Fruit fly (Drosophila melanogaster) whole organism, embryonic: ENCODE measurements around the gene CG1703.

Source experiments
- CG11093 ChIP-seq: fragments of 200-800 bp; sonication (Bioruptor generic); IDR thresholded peaks from 3 replicates; pipeline ENCODE4 v1.3.6; 2022; ENCODE audit warnings: missing biosample characterization, missing genetic modification characterization
- CG12236 ChIP-seq: fragments of 200-800 bp; sonication (Bioruptor generic); optimal IDR thresholded peaks from 2 replicates; lab custom pipeline; 2016; ENCODE audit warnings: missing biosample characterization, missing genetic modification characterization
- CG12299 ChIP-seq: fragments of 200-800 bp; sonication (Bioruptor generic); optimal IDR thresholded peaks from 2 replicates; lab custom pipeline; 2018; ENCODE audit warnings: missing biosample characterization, mild to moderate bottlenecking, missing genetic modification characterization
- CG12942 ChIP-seq: fragments of 200-800 bp; sonication (Bioruptor generic); optimal IDR thresholded peaks from 3 replicates; lab custom pipeline; 2016; ENCODE audit warnings: missing biosample characterization, missing genetic modification characterization
- CG13424 ChIP-seq: fragments of 200-800 bp; sonication (Bioruptor generic); optimal IDR thresholded peaks from 2 replicates; lab custom pipeline; 2019; ENCODE audit warnings: missing biosample characterization, mild to moderate bottlenecking, missing genetic modification characterization, moderate library complexity
- CG16863 ChIP-seq: fragments of 200-800 bp; sonication (Bioruptor generic); optimal IDR thresholded peaks from 3 replicates; lab custom pipeline; 2016; ENCODE audit warnings: missing biosample characterization, missing genetic modification characterization
- CG17361 ChIP-seq: fragments of 200-800 bp; sonication (Bioruptor generic); IDR thresholded peaks from 3 replicates; pipeline ENCODE4 v1.3.6; 2022; ENCODE audit warnings: missing biosample characterization, missing genetic modification characterization
- CG1832 ChIP-seq: fragments of 200-800 bp; sonication (Bioruptor generic); optimal IDR thresholded peaks from 2 replicates; lab custom pipeline; 2017; ENCODE audit warnings: missing biosample characterization, mild to moderate bottlenecking, missing genetic modification characterization, inconsistent platforms
- CG18619 ChIP-seq: fragments of 200-800 bp; sonication (Bioruptor generic); optimal IDR thresholded peaks from 3 replicates; lab custom pipeline; 2017; ENCODE audit warnings: missing biosample characterization, mild to moderate bottlenecking, missing genetic modification characterization
- CG34224 ChIP-seq: fragments of 200-800 bp; sonication (Bioruptor generic); IDR thresholded peaks from 3 replicates; pipeline ENCODE4 v1.3.6; 2022; ENCODE audit warnings: missing biosample characterization, missing genetic modification characterization; ENCODE audit not compliant: partially characterized antibody
- CG3726 ChIP-seq: fragments of 200-800 bp; sonication (Bioruptor generic); IDR thresholded peaks from 3 replicates; pipeline ENCODE4, ENCODE4 v1.3.6; 2022; ENCODE audit warnings: missing biosample characterization, missing genetic modification characterization
- CG4360 ChIP-seq: fragments of 200-800 bp; sonication (Bioruptor generic); IDR thresholded peaks from 2 replicates; pipeline ENCODE4 v1.3.6; 2022; ENCODE audit warnings: missing biosample characterization, missing genetic modification characterization
- CG6683 ChIP-seq: fragments of 200-800 bp; sonication (Bioruptor generic); optimal IDR thresholded peaks from 2 replicates; lab custom pipeline; 2017; ENCODE audit warnings: missing biosample characterization, mild to moderate bottlenecking, missing genetic modification characterization, missing genetic modification reagents
- CG7928 ChIP-seq: fragments of 200-800 bp; sonication (Bioruptor generic); optimal IDR thresholded peaks from 2 replicates; lab custom pipeline; 2017; ENCODE audit warnings: missing biosample characterization, mild to moderate bottlenecking, missing genetic modification characterization
- CG8388 ChIP-seq: fragments of 200-800 bp; sonication (Bioruptor generic); optimal IDR thresholded peaks from 2 replicates; lab custom pipeline; 2019; ENCODE audit warnings: missing biosample characterization, mild to moderate bottlenecking, missing genetic modification characterization, moderate library complexity
- D ChIP-seq, 2 experiments: fragments of 200-800 bp in 1 of 2; fragments of >200 bp in 1 of 2; sonication (Bioruptor generic) in 1 of 2; optimal IDR thresholded peaks; 2 replicates in 1 of 2; 3 replicates in 1 of 2; lab custom pipeline; 2017; ENCODE audit warnings: mild to moderate bottlenecking in 1 of 2, missing biosample characterization in 1 of 2, missing genetic modification characterization in 1 of 2, missing genetic modification reagents in 1 of 2
- Dll ChIP-seq: fragments of 200-800 bp; sonication (Bioruptor generic); IDR thresholded peaks from 4 replicates; pipeline ENCODE4 v1.3.6; 2022; ENCODE audit warnings: missing biosample characterization, missing genetic modification characterization; ENCODE audit not compliant: partially characterized antibody
- Eip74EF ChIP-seq, 2 experiments: fragments of 200-800 bp in 1 of 2; fragments of >200 bp in 1 of 2; sonication (Bioruptor generic) in 1 of 2; optimal IDR thresholded peaks; 2 replicates each; lab custom pipeline; 2017 to 2019; ENCODE audit warnings: missing biosample characterization in 2 of 2, missing genetic modification characterization in 2 of 2, mild to moderate bottlenecking in 1 of 2, moderate library complexity in 1 of 2
- Fer2 ChIP-seq: fragments of 200-800 bp; sonication (Bioruptor generic); optimal IDR thresholded peaks from 2 replicates; lab custom pipeline; 2018; ENCODE audit warnings: missing biosample characterization, mild to moderate bottlenecking, missing genetic modification characterization, moderate library complexity
- Hr39 ChIP-seq: fragments of >200 bp; optimal IDR thresholded peaks from 2 replicates; lab custom pipeline; 2017
- NC2α ChIP-seq: fragments of 200-800 bp; sonication (Bioruptor generic); optimal IDR thresholded peaks from 2 replicates; lab custom pipeline; 2016; ENCODE audit warnings: missing biosample characterization, missing genetic modification characterization
- Side ChIP-seq: fragments of 200-800 bp; sonication (Bioruptor generic); optimal IDR thresholded peaks from 2 replicates; lab custom pipeline; 2016; ENCODE audit warnings: missing biosample characterization, missing genetic modification characterization
- Spps ChIP-seq: fragments of 200-800 bp; sonication (Bioruptor generic); optimal IDR thresholded peaks from 2 replicates; lab custom pipeline; 2018; ENCODE audit warnings: missing biosample characterization, mild to moderate bottlenecking, missing genetic modification characterization
- Ssrp ChIP-seq: fragments of 200-800 bp; sonication (Bioruptor generic); optimal IDR thresholded peaks from 2 replicates; lab custom pipeline; 2018; ENCODE audit warnings: missing biosample characterization, mild to moderate bottlenecking, missing genetic modification characterization, moderate library complexity
- Taf1 ChIP-seq: fragments of 200-800 bp; sonication (Bioruptor generic); IDR thresholded peaks from 2 replicates; pipeline ENCODE4 v1.3.6; 2022; ENCODE audit warnings: missing biosample characterization, missing genetic modification characterization
- YL-1 ChIP-seq: fragments of 200-800 bp; sonication (Bioruptor generic); optimal IDR thresholded peaks from 3 replicates; lab custom pipeline; 2017; ENCODE audit warnings: missing biosample characterization, mild to moderate bottlenecking, missing genetic modification characterization
- bab2 ChIP-seq: fragments of 200-800 bp; sonication (Bioruptor generic); optimal IDR thresholded peaks from 2 replicates; lab custom pipeline; 2016; ENCODE audit warnings: missing biosample characterization, missing genetic modification characterization
- bigmax ChIP-seq: fragments of 200-800 bp; sonication (Bioruptor generic); optimal IDR thresholded peaks from 2 replicates; lab custom pipeline; 2018; ENCODE audit warnings: missing biosample characterization, mild to moderate bottlenecking, missing genetic modification characterization
- btn ChIP-seq: fragments of 200-800 bp; sonication (Bioruptor generic); optimal IDR thresholded peaks from 2 replicates; lab custom pipeline; 2016; ENCODE audit warnings: missing biosample characterization, missing genetic modification characterization
- caup ChIP-seq: fragments of 200-800 bp; sonication (Bioruptor generic); optimal IDR thresholded peaks from 3 replicates; lab custom pipeline; 2017; ENCODE audit warnings: missing biosample characterization, mild to moderate bottlenecking, missing genetic modification characterization, moderate library complexity; ENCODE audit not compliant: severe bottlenecking
- dan ChIP-seq: fragments of 200-800 bp; sonication (Bioruptor generic); IDR thresholded peaks from 2 replicates; pipeline ENCODE4 v1.3.6; 2022; ENCODE audit warnings: missing biosample characterization, missing genetic modification characterization
- dati ChIP-seq: fragments of 200-800 bp; sonication (Bioruptor generic); IDR thresholded peaks from 2 replicates; pipeline ENCODE4 v1.3.6; 2022; ENCODE audit warnings: missing biosample characterization, missing genetic modification characterization
- dimm ChIP-seq: fragments of 200-800 bp; sonication (Bioruptor generic); IDR thresholded peaks from 2 replicates; pipeline ENCODE4 v1.3.6; 2022; ENCODE audit warnings: missing biosample characterization, missing genetic modification characterization
- dmrt11E ChIP-seq: fragments of 200-800 bp; sonication (Bioruptor generic); optimal IDR thresholded peaks from 3 replicates; lab custom pipeline; 2018; ENCODE audit warnings: missing biosample characterization, mild to moderate bottlenecking, missing genetic modification characterization, moderate library complexity
- gfzf ChIP-seq: fragments of 200-800 bp; sonication (Bioruptor generic); optimal IDR thresholded peaks from 2 replicates; lab custom pipeline; 2016; ENCODE audit warnings: missing biosample characterization, mild to moderate bottlenecking, missing genetic modification characterization, moderate library complexity
- hbn ChIP-seq: fragments of 200-800 bp; sonication (Bioruptor generic); IDR thresholded peaks from 2 replicates; pipeline ENCODE4 v1.3.6; 2022; ENCODE audit warnings: missing biosample characterization, missing genetic modification characterization; ENCODE audit not compliant: partially characterized antibody
- knrl ChIP-seq: fragments of 200-800 bp; sonication (Bioruptor generic); IDR thresholded peaks from 3 replicates; pipeline ENCODE4 v1.3.6; 2022; ENCODE audit warnings: missing biosample characterization, missing genetic modification characterization; ENCODE audit not compliant: partially characterized antibody
- lab ChIP-seq: fragments of 200-800 bp; sonication (Bioruptor generic); optimal IDR thresholded peaks from 3 replicates; lab custom pipeline; 2017; ENCODE audit warnings: missing biosample characterization, missing genetic modification characterization, mild to moderate bottlenecking, moderate library complexity, missing genetic modification reagents
- lilli ChIP-seq: fragments of 200-800 bp; sonication (Bioruptor generic); optimal IDR thresholded peaks from 3 replicates; lab custom pipeline; 2016; ENCODE audit warnings: missing biosample characterization, missing genetic modification characterization
- pan ChIP-seq, 4 experiments: fragments of >200 bp in 3 of 4; fragments of 200-800 bp in 1 of 4; sonication (Bioruptor generic) in 1 of 4; optimal IDR thresholded peaks in 3 of 4; IDR thresholded peaks in 1 of 4; 2 replicates each; pipeline versions ENCODE4 v1.3.6 to Lab custom; 2017 to 2022; ENCODE audit warnings: missing biosample characterization in 2 of 4, missing genetic modification characterization in 2 of 4, mixed read lengths in 1 of 4
- pita ChIP-seq: fragments of 200-800 bp; sonication (Bioruptor generic); optimal IDR thresholded peaks from 2 replicates; lab custom pipeline; 2017; ENCODE audit warnings: missing biosample characterization, mild to moderate bottlenecking, missing genetic modification characterization
- rib ChIP-seq: fragments of 200-800 bp; sonication (Bioruptor generic); IDR thresholded peaks from 2 replicates; pipeline ENCODE4 v1.3.6; 2022; ENCODE audit warnings: missing biosample characterization, missing genetic modification characterization
- ro ChIP-seq: fragments of 200-800 bp; sonication (Bioruptor generic); IDR thresholded peaks from 2 replicates; pipeline ENCODE4 v1.3.6; 2022; ENCODE audit warnings: missing biosample characterization, missing genetic modification characterization
- sr ChIP-seq: fragments of 200-800 bp; sonication (Bioruptor generic); IDR thresholded peaks from 3 replicates; pipeline ENCODE4 v1.3.6; 2022; ENCODE audit warnings: missing biosample characterization, missing genetic modification characterization
- stc ChIP-seq: fragments of 200-800 bp; sonication (Bioruptor generic); IDR thresholded peaks from 2 replicates; pipeline ENCODE4 v1.3.6; 2022; ENCODE audit warnings: missing biosample characterization, missing genetic modification characterization
- tll ChIP-seq, 2 experiments: fragments of 200-800 bp in 1 of 2; fragments of >200 bp in 1 of 2; sonication (Bioruptor generic) in 1 of 2; optimal IDR thresholded peaks; 2 replicates each; lab custom pipeline; 2017 to 2019; ENCODE audit warnings: missing biosample characterization in 2 of 2, missing genetic modification characterization in 2 of 2, mild to moderate bottlenecking in 1 of 2, moderate library complexity in 1 of 2
- twi ChIP-seq: fragments of 200-800 bp; optimal IDR thresholded peaks from 2 replicates; lab custom pipeline; 2019; ENCODE audit warnings: missing biosample characterization, mild to moderate bottlenecking, missing genetic modification characterization, moderate library complexity
- vvl ChIP-seq: fragments of 200-800 bp; sonication (Bioruptor generic); IDR thresholded peaks from 2 replicates; pipeline ENCODE4 v1.3.6; 2022; ENCODE audit warnings: missing biosample characterization, missing genetic modification characterization

CG1703 gene

DNA sequence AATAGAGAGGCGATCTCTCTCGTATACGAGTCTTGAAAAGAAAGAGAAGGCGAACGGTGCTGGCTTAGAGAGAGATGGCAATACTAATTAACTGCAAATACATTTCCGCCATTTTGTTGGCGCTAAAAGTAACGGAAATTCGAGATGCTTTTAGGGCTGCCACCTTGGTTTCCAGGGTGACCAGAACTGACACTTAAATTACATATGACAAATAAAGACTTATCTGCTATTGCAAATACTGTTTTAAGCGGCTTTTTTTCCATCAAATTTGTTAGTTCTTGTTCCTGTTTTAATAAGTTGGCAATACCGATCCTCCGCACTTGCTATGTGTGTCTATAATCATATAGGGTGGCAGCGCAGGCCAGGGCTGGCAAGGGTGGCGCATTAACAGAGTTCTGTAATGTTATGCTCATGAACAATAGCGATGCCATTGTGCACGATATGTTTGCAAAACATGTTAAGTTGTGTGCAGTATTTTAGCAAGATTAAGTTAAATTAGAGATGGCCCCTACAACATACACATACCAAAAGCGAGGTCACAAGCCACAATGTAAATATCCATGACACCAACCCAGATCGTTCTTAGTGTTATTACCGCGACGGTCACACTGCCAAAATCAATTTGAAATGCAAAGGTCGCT, 31.4 kb upstream of the CG1703 start, which contains the start of gene nod (continued):
- peak; percentile 89 for TF ChIP-seq pita
- TF ChIP-seq YL-1 (GFP tag; lab: Kevin White, UChicago) = peak; percentile 1
- peak; percentile 71 for TF ChIP-seq D (optimal IDR thresholded peaks at IDR 0.05; lab: Kevin White, UChicago)
- TF ChIP-seq D (GFP tag; optimal IDR thresholded peaks at IDR 0.05; lab: Kevin White, UChicago) = peak; percentile 10
- no peak for TF ChIP-seq stc (GFP tag; lab: Robert Waterston, UW)
- no peak for TF ChIP-seq twi
- peak; percentile 73 for TF ChIP-seq hbn
- TF ChIP-seq Dll (GFP tag; lab: Robert Waterston, UW) = peak; percentile 70; the same call in 3 of the 4 replicates
- TF ChIP-seq knrl (GFP tag; lab: Robert Waterston, UW) = peak; percentile 68
- no peak for TF ChIP-seq btn
- TF ChIP-seq pan (optimal IDR thresholded peaks at IDR 0.05; lab: Kevin White, UChicago) = no peak
- peak in 1 of 2 experiments; percentile 55 for TF ChIP-seq pan (GFP tag; optimal IDR thresholded peaks at IDR 0.05 in 1 of 2, IDR thresholded peaks at IDR 0.05 in 1 of 2)
- TF ChIP-seq CG18619 (GFP tag; lab: Kevin White, UChicago) = peak; percentile 36
- peak; percentile 71 for TF ChIP-seq CG17361
- TF ChIP-seq lilli (GFP tag; lab: Kevin White, UChicago) = peak; percentile 79
- peak; percentile 41 for TF ChIP-seq NC2α (GFP tag; lab: Kevin White, UChicago)
- peak; percentile 34 for TF ChIP-seq dmrt11E (tag; lab: Kevin White, UChicago)
- no peak for TF ChIP-seq CG12299
- TF ChIP-seq dati (GFP tag; lab: Robert Waterston, UW) = no peak
- no peak for TF ChIP-seq CG6683 (GFP tag; lab: Kevin White, UChicago)
- TF ChIP-seq gfzf (GFP tag; lab: Kevin White, UChicago) = peak; percentile 92
- no peak for TF ChIP-seq CG4360 (GFP tag; lab: Robert Waterston, UW)
- peak; percentile 52 for TF ChIP-seq CG12942 (GFP tag; lab: Kevin White, UChicago)
- peak; percentile 44 for TF ChIP-seq CG13424 (tag; lab: Kevin White, UChicago)
- TF ChIP-seq Spps (tag; lab: Kevin White, UChicago) = peak; percentile 13
- TF ChIP-seq dimm (GFP tag; lab: Robert Waterston, UW) = no peak
- TF ChIP-seq ro (GFP tag; lab: Robert Waterston, UW) = no peak
- 0 out of 2 replicates have a peak, but pooled peaks have one; percentile 30 for TF ChIP-seq rib (GFP tag; lab: Robert Waterston, UW)
- peak; percentile 94 for TF ChIP-seq CG7928 (GFP tag; lab: Kevin White, UChicago)
- peak; percentile 69 for TF ChIP-seq Side (GFP tag; lab: Kevin White, UChicago)
- TF ChIP-seq sr = no peak
- no peak for TF ChIP-seq tll (GFP tag; optimal IDR thresholded peaks at IDR 0.05; lab: Kevin White, UChicago)
- no peak for TF ChIP-seq CG12236
- no peak for TF ChIP-seq bigmax (GFP tag; lab: Kevin White, UChicago)
- TF ChIP-seq Fer2 (tag; lab: Kevin White, UChicago) = no peak
- 0 out of 3 replicates have a peak, but pooled peaks have one; percentile 48 for TF ChIP-seq CG3726 (GFP tag; lab: Robert Waterston, UW)
- TF ChIP-seq bab2 (GFP tag; lab: Kevin White, UChicago) = peak; percentile 65
- peak; percentile 66 for TF ChIP-seq CG16863 (GFP tag; lab: Kevin White, UChicago)
- TF ChIP-seq Eip74EF (GFP tag; optimal IDR thresholded peaks at IDR 0.05; lab: Kevin White, UChicago) = peak in 1 of 2 experiments; percentile 47
- TF ChIP-seq Taf1 (GFP tag; lab: Robert Waterston, UW) = no peak
- no peak for TF ChIP-seq dan (GFP tag; lab: Robert Waterston, UW)
- no peak for TF ChIP-seq CG8388 (GFP tag; lab: Kevin White, UChicago)
- no peak for TF ChIP-seq Hr39 (lab: Kevin White, UChicago)
- TF ChIP-seq caup (GFP tag; lab: Kevin White, UChicago) = peak; percentile 68
- TF ChIP-seq CG11093 (GFP tag; lab: Robert Waterston, UW) = 0 out of 3 replicates have a peak, but pooled peaks have one; percentile 18
- peak; percentile 43 for TF ChIP-seq Ssrp
- TF ChIP-seq vvl = peak; percentile 57
- TF ChIP-seq CG34224 (GFP tag; lab: Robert Waterston, UW) = peak; percentile 64
- TF ChIP-seq lab (GFP tag; lab: Kevin White, UChicago) = peak; percentile 75
- TF ChIP-seq CG1832 (GFP tag; lab: Kevin White, UChicago) = peak; percentile 57
